Worm (Caenorhabditis elegans): Measurements from ENCODE around the gene irg-2.

DNA sequence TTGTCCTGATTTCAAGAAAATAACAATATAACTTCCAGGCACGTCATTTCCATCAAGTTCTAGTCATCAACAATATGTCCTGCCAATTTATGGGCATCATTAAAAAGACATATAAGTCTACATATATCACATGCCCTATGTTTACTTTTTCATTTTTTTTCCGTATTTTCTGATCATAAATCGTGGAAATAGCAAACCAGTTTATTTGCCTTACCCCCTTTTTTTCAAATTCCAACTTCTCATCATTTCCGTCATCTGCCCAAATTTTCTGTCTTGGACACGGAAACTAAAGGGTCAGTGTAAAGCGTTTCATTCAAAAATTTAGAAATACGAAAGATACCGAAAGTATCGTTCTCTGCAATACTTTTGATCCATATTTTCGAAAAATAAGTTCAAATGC is 49.6 kb upstream of the irg-2 start:
- no peak for TF ChIP-seq med-1 (GFP tag; optimal IDR thresholded peaks at IDR 0.05; ENCODE audit: insufficient read depth)
- TF ChIP-seq klf-2 (GFP tag; conservative IDR thresholded peaks at IDR 0.05): no peak
- TF ChIP-seq ztf-23 (GFP tag; IDR thresholded peaks at IDR 0.05): no peak
- no peak for TF ChIP-seq ref-1 (GFP tag; conservative IDR thresholded peaks at IDR 0.05)
- no peak for TF ChIP-seq T22C8.4 (GFP tag; IDR thresholded peaks at IDR 0.05)
- no peak for TF ChIP-seq cog-1 (tag; optimal IDR thresholded peaks at IDR 0.05)
- TF ChIP-seq tab-1 (GFP tag; IDR thresholded peaks at IDR 0.05): no peak
- TF ChIP-seq ztf-29 (GFP tag; IDR thresholded peaks at IDR 0.05): no peak
